Worm (Caenorhabditis elegans): ENCODE measurements around the gene srab-14.

The srab-14 gene

ce11 chrII:7529078-7529683 is 29.9 kb upstream of the srab-14 start, which contains the start of gene ZK1290.5 (continued):
- TF ChIP-seq lin-54 (GFP tag; optimal IDR thresholded peaks at IDR 0.05), result peak; percentile 60
- peak; percentile 45; the same call in 1 of the 2 replicates for TF ChIP-seq egl-44 (GFP tag; IDR thresholded peaks at IDR 0.05)
- no peak for TF ChIP-seq madf-8 (GFP tag; conservative IDR thresholded peaks at IDR 0.05)
- no peak for TF ChIP-seq dpff-1 (tag; optimal IDR thresholded peaks at IDR 0.05)
- no peak for TF ChIP-seq snpc-1.3 (tag; optimal IDR thresholded peaks at IDR 0.05; ENCODE audit: insufficient read depth)
- TF ChIP-seq F22D6.2 (tag; optimal IDR thresholded peaks at IDR 0.05), result peak; percentile 82
- TF ChIP-seq ceh-100 (GFP tag; IDR thresholded peaks at IDR 0.05), result no peak

DNA sequence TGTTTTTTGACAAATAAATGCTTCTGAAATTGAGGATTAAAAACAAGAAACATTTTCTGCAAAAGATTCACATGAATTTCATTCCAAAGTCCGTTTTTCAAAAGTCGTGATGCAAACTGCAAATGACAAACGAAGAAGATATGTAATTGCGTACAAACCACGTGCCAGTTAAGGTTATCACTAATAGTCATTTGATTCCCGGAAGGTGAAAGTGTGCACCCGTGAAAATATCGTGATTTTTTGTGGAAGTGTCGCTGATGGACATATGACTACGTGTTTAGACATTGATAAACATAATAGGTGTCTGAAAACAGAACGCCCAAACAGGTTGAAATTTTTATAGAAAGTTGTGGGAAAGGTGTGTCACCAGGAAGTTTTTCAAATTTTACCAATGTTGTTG is 28.9 kb upstream of the srab-14 start:
- TF ChIP-seq chd-7 (tag; optimal IDR thresholded peaks at IDR 0.05), result peak; percentile 72
- no peak for TF ChIP-seq F55B11.4 (tag; optimal IDR thresholded peaks at IDR 0.05; ENCODE audit: borderline replicate concordance, insufficient read depth)
- peak; percentile 62; the same call in 1 of the 2 replicates for TF ChIP-seq let-526 (GFP tag; IDR thresholded peaks at IDR 0.05)
- no peak for TF ChIP-seq snpc-1.3 (tag; optimal IDR thresholded peaks at IDR 0.05; ENCODE audit: insufficient read depth)
- TF ChIP-seq sea-2 (GFP tag; IDR thresholded peaks at IDR 0.05), result no peak
- TF ChIP-seq K12H6.12 (tag; optimal IDR thresholded peaks at IDR 0.05), result no peak
- no peak for TF ChIP-seq die-1 (tag; optimal IDR thresholded peaks at IDR 0.05)
- no peak for TF ChIP-seq F57C9.4 (tag; optimal IDR thresholded peaks at IDR 0.05)
- peak; percentile 46; the same call in 1 of the 2 replicates for TF ChIP-seq egl-44 (GFP tag; IDR thresholded peaks at IDR 0.05)
- peak; percentile 3 for TF ChIP-seq F22D6.2 (tag; optimal IDR thresholded peaks at IDR 0.05)
- TF ChIP-seq T26A5.8 (tag; optimal IDR thresholded peaks at IDR 0.05), result no peak
- no peak for TF ChIP-seq akir-1 (GFP tag; optimal IDR thresholded peaks at IDR 0.05)
- TF ChIP-seq F37B4.10 (GFP tag; IDR thresholded peaks at IDR 0.05), result 0 out of 2 replicates have a peak, but pooled peaks have one; percentile 41
- TF ChIP-seq Y95B8A.8 (GFP tag; IDR thresholded peaks at IDR 0.05), result peak; percentile 53; the same call in 1 of the 2 replicates
- TF ChIP-seq attf-6 (GFP tag; IDR thresholded peaks at IDR 0.05), result no peak
- TF ChIP-seq nfyb-1 (GFP tag; IDR thresholded peaks at IDR 0.05), result 0 out of 2 replicates have a peak, but pooled peaks have one; percentile 37
- no peak for TF ChIP-seq F33H1.4 (GFP tag; IDR thresholded peaks at IDR 0.05)
- TF ChIP-seq hsf-1 (GFP tag; IDR thresholded peaks at IDR 0.05), result 0 out of 2 replicates have a peak, but pooled peaks have one; percentile 44
- no peak for TF ChIP-seq mcd-1 (GFP tag; IDR thresholded peaks at IDR 0.05)
- peak; percentile 88 for TF ChIP-seq atf-7 (tag; optimal IDR thresholded peaks at IDR 0.05)
- TF ChIP-seq let-607 (tag; optimal IDR thresholded peaks at IDR 0.05), result peak in 1 of 2 experiments; percentile 62
- TF ChIP-seq Y53G8AR.9 (GFP tag; conservative IDR thresholded peaks at IDR 0.05), result 0 out of 2 replicates have a peak, but pooled peaks have one; percentile 30
- TF ChIP-seq attf-5 (GFP tag; optimal IDR thresholded peaks at IDR 0.05), result peak; percentile 46
- TF ChIP-seq snpc-1.1 (tag; optimal IDR thresholded peaks at IDR 0.05; ENCODE audit: insufficient read depth), result no peak
- no peak for TF ChIP-seq cebp-2 (GFP tag; IDR thresholded peaks at IDR 0.05)
- no peak for TF ChIP-seq nhr-179 (tag; optimal IDR thresholded peaks at IDR 0.05)
- peak; percentile 28 for TF ChIP-seq ztf-22 (GFP tag; optimal IDR thresholded peaks at IDR 0.05)
- 0 out of 2 replicates have a peak, but pooled peaks have one; percentile 23 for TF ChIP-seq pbrm-1 (GFP tag; IDR thresholded peaks at IDR 0.05)
- no peak for TF ChIP-seq nhr-27 (tag; optimal IDR thresholded peaks at IDR 0.05)
- 0 out of 2 replicates have a peak, but pooled peaks have one; percentile 24 for TF ChIP-seq hmg-1.2 (GFP tag; IDR thresholded peaks at IDR 0.05)
- peak; percentile 69; the same call in 1 of the 2 replicates for TF ChIP-seq C06A6.2 (GFP tag; conservative IDR thresholded peaks at IDR 0.05)
- TF ChIP-seq nhr-90 (tag; optimal IDR thresholded peaks at IDR 0.05), result no peak
- no peak for TF ChIP-seq athp-1 (tag; optimal IDR thresholded peaks at IDR 0.05)
- TF ChIP-seq tlf-1 (GFP tag; optimal IDR thresholded peaks at IDR 0.05), result peak; percentile 61
- peak; percentile 67 for TF ChIP-seq nhr-80 (tag; optimal IDR thresholded peaks at IDR 0.05)
- 0 out of 2 replicates have a peak, but pooled peaks have one; percentile 32 for TF ChIP-seq ceh-40 (GFP tag; IDR thresholded peaks at IDR 0.05)
- peak; percentile 63 for TF ChIP-seq ztf-26 (tag; optimal IDR thresholded peaks at IDR 0.05)
- no peak for TF ChIP-seq ztf-18 (tag; optimal IDR thresholded peaks at IDR 0.05)
- no peak for TF ChIP-seq lin-54 (GFP tag; optimal IDR thresholded peaks at IDR 0.05)
- TF ChIP-seq sptf-2 (GFP tag; optimal IDR thresholded peaks at IDR 0.05), result no peak
- no peak for TF ChIP-seq hlh-12 (tag; optimal IDR thresholded peaks at IDR 0.05)
- TF ChIP-seq ZK185.1 (tag; optimal IDR thresholded peaks at IDR 0.05; ENCODE audit: poor library complexity, severe bottlenecking), result peak; percentile 25

All from whole organism, young adult.